Worm (Caenorhabditis elegans) whole organism, young adult: ENCODE data around the gene clc-26.
A peak's percentile ranks its signal among the peaks of the same experiment; 100 is the strongest.

Source experiments
- B0035.1 ChIP-seq: sonication (generic microtip); optimal IDR thresholded peaks from 2 replicates; lab custom pipeline; 2016; ENCODE audit warnings: missing genetic modification characterization, mild to moderate bottlenecking, missing compliant biosample characterization, missing genotype, missing genetic modification reagents
- F33H1.4 ChIP-seq: fragments of 200-800 bp; sonication (Bioruptor generic); IDR thresholded peaks from 2 replicates; pipeline ENCODE4 v1.3.6; 2022; ENCODE audit warnings: missing genetic modification reagents, missing genetic modification characterization, missing compliant biosample characterization
- F52B5.7 ChIP-seq: sonication (generic microtip); optimal IDR thresholded peaks from 2 replicates; lab custom pipeline; 2016; ENCODE audit warnings: mild to moderate bottlenecking, missing genetic modification characterization, missing compliant biosample characterization
- F57A8.1 ChIP-seq: fragments of 200-800 bp; sonication (Bioruptor generic); optimal IDR thresholded peaks from 2 replicates; lab custom pipeline; 2018; ENCODE audit warnings: mild to moderate bottlenecking, missing genetic modification characterization, moderate library complexity, missing compliant biosample characterization
- Y53G8AR.9 ChIP-seq: fragments of 200-800 bp; sonication (Bioruptor generic); conservative IDR thresholded peaks from 2 replicates; pipeline ENCODE4 v1.3.6; 2022; ENCODE audit warnings: missing genetic modification reagents, missing genetic modification characterization, missing compliant biosample characterization
- Y56A3A.18 ChIP-seq: fragments of 200-800 bp; sonication (Bioruptor generic); IDR thresholded peaks from 2 replicates; pipeline ENCODE4 v1.3.6; 2022; ENCODE audit warnings: missing genetic modification reagents, missing genetic modification characterization, missing compliant biosample characterization
- Y67H2A.10 ChIP-seq: fragments of 200-800 bp; sonication (Bioruptor generic); conservative IDR thresholded peaks from 2 replicates; pipeline ENCODE4 v1.3.6; 2022; ENCODE audit warnings: missing genetic modification reagents, missing genetic modification characterization, missing compliant biosample characterization
- aptf-3 ChIP-seq: fragments of 200-800 bp; sonication (Bioruptor generic); IDR thresholded peaks from 2 replicates; pipeline ENCODE4 v1.3.6; 2022; ENCODE audit warnings: missing genetic modification characterization, missing compliant biosample characterization
- ccch-3 ChIP-seq: fragments of 200-800 bp; sonication (Bioruptor generic); optimal IDR thresholded peaks from 2 replicates; lab custom pipeline; 2018; ENCODE audit warnings: mild to moderate bottlenecking, missing genetic modification characterization, missing compliant biosample characterization
- cebp-1 ChIP-seq, 2 experiments: fragments of 200-800 bp in 1 of 2; sonication (Bioruptor generic) in 1 of 2; sonication (generic microtip) in 1 of 2; IDR thresholded peaks in 1 of 2; optimal IDR thresholded peaks in 1 of 2; 2 replicates each; pipeline versions ENCODE4 v1.3.6 to Lab custom; 2017 to 2022; ENCODE audit warnings: missing compliant biosample characterization in 2 of 2, missing genetic modification characterization in 2 of 2, mild to moderate bottlenecking in 1 of 2, missing genetic modification reagents in 1 of 2, moderate library complexity in 1 of 2
- ceh-100 ChIP-seq: fragments of 200-800 bp; sonication (Bioruptor generic); IDR thresholded peaks from 2 replicates; pipeline ENCODE4 v1.3.6; 2022; ENCODE audit warnings: missing genetic modification reagents, missing genetic modification characterization, missing compliant biosample characterization
- ceh-40 ChIP-seq: fragments of 200-800 bp; sonication (Bioruptor generic); IDR thresholded peaks from 2 replicates; pipeline ENCODE4 v1.3.6; 2022; ENCODE audit warnings: missing genetic modification characterization, missing compliant biosample characterization
- ceh-79 ChIP-seq: sonication (generic microtip); optimal IDR thresholded peaks from 2 replicates; lab custom pipeline; 2017; ENCODE audit warnings: mild to moderate bottlenecking, missing genetic modification characterization, missing compliant biosample characterization
- dpl-1 ChIP-seq: fragments of 150-350 bp; optimal IDR thresholded peaks from 2 replicates; lab custom pipeline; 2014; ENCODE audit warnings: missing biosample characterization, missing genetic modification reagents, missing genetic modification characterization
- efl-1 ChIP-seq: fragments of 150-350 bp; optimal IDR thresholded peaks from 2 replicates; lab custom pipeline; 2014; ENCODE audit warnings: missing biosample characterization, missing genetic modification reagents, missing genetic modification characterization
- egrh-3 ChIP-seq: fragments of 200-800 bp; sonication (Bioruptor generic); IDR thresholded peaks from 2 replicates; pipeline ENCODE4 v1.3.6; 2022; ENCODE audit warnings: missing genetic modification reagents, missing genetic modification characterization, missing compliant biosample characterization
- gei-17 ChIP-seq: fragments of 200-800 bp; sonication (Bioruptor generic); optimal IDR thresholded peaks from 2 replicates; lab custom pipeline; 2018; ENCODE audit warnings: mild to moderate bottlenecking, missing genetic modification characterization, missing compliant biosample characterization
- hrde-1 ChIP-seq: sonication (generic microtip); optimal IDR thresholded peaks from 2 replicates; lab custom pipeline; 2016; ENCODE audit warnings: missing genetic modification characterization, mild to moderate bottlenecking, missing compliant biosample characterization, moderate library complexity, missing genotype, missing genetic modification reagents, borderline replicate concordance
- hsf-1 ChIP-seq: fragments of 200-800 bp; sonication (Bioruptor generic); IDR thresholded peaks from 2 replicates; pipeline ENCODE4 v1.3.6; 2022; ENCODE audit warnings: missing genetic modification reagents, missing genetic modification characterization, missing compliant biosample characterization
- let-607 ChIP-seq, 2 experiments: fragments of 200-800 bp in 1 of 2; sonication (Bioruptor generic) in 1 of 2; sonication (generic microtip) in 1 of 2; optimal IDR thresholded peaks; 2 replicates each; lab custom pipeline; 2016 to 2018; ENCODE audit warnings: mild to moderate bottlenecking in 2 of 2, missing compliant biosample characterization in 2 of 2, missing genetic modification characterization in 2 of 2, moderate library complexity in 2 of 2, missing genotype in 1 of 2
- lin-26 ChIP-seq: fragments of 200-800 bp; sonication (Bioruptor generic); IDR thresholded peaks from 2 replicates; pipeline ENCODE4 v1.3.6; 2022; ENCODE audit warnings: missing genetic modification reagents, missing genetic modification characterization, missing compliant biosample characterization
- lin-35 ChIP-seq, 3 experiments: fragments of 150-350 bp in 2 of 3; sonication (generic microtip) in 1 of 3; optimal IDR thresholded peaks; 2 replicates each; lab custom pipeline; 2014 to 2018; ENCODE audit warnings: missing biosample characterization in 3 of 3, missing genetic modification characterization in 3 of 3, missing genetic modification reagents in 3 of 3
- madf-10 ChIP-seq: sonication (generic microtip); optimal IDR thresholded peaks from 2 replicates; lab custom pipeline; 2016; ENCODE audit warnings: mild to moderate bottlenecking, missing genetic modification characterization, missing compliant biosample characterization
- madf-6 ChIP-seq: fragments of 200-800 bp; sonication (Bioruptor generic); IDR thresholded peaks from 2 replicates; pipeline ENCODE4 v1.3.6; 2022; ENCODE audit warnings: missing genetic modification reagents, missing genetic modification characterization, missing compliant biosample characterization
- mcd-1 ChIP-seq: fragments of 200-800 bp; sonication (Bioruptor generic); IDR thresholded peaks from 2 replicates; pipeline ENCODE4 v1.3.6; 2022; ENCODE audit warnings: missing genetic modification reagents, missing genetic modification characterization, missing compliant biosample characterization
- nfya-2 ChIP-seq: fragments of 200-800 bp; sonication (Bioruptor generic); IDR thresholded peaks from 2 replicates; pipeline ENCODE4 v1.3.6; 2022; ENCODE audit warnings: missing genetic modification reagents, missing genetic modification characterization, missing compliant biosample characterization
- nhr-27 ChIP-seq: fragments of 200-800 bp; sonication (Bioruptor generic); optimal IDR thresholded peaks from 2 replicates; lab custom pipeline; 2018; ENCODE audit warnings: mild to moderate bottlenecking, missing genetic modification characterization, moderate library complexity, missing compliant biosample characterization
- nhr-80 ChIP-seq: sonication (generic microtip); optimal IDR thresholded peaks from 2 replicates; lab custom pipeline; 2016; ENCODE audit warnings: missing genetic modification characterization, missing compliant biosample characterization
- nhr-90 ChIP-seq: sonication (generic microtip); optimal IDR thresholded peaks from 2 replicates; lab custom pipeline; 2016; ENCODE audit warnings: missing genotype, mild to moderate bottlenecking, missing genetic modification characterization, missing compliant biosample characterization
- rcor-1 ChIP-seq: fragments of 200-800 bp; sonication (Bioruptor generic); IDR thresholded peaks from 2 replicates; pipeline ENCODE4 v1.3.6; 2022; ENCODE audit warnings: missing genetic modification reagents, missing genetic modification characterization, missing compliant biosample characterization
- rpc-1 ChIP-seq, 2 experiments: fragments of 150-350 bp in 1 of 2; sonication (generic microtip) in 1 of 2; optimal IDR thresholded peaks; 2 replicates each; lab custom pipeline; 2014 to 2018; ENCODE audit warnings: missing biosample characterization in 1 of 2, missing genetic modification characterization in 1 of 2, missing genetic modification reagents in 1 of 2, missing genotype in 1 of 2
- sdz-38 ChIP-seq: sonication (generic microtip); optimal IDR thresholded peaks from 2 replicates; lab custom pipeline; 2016; ENCODE audit warnings: missing genotype, missing genetic modification characterization, missing compliant biosample characterization
- snpc-1.1 ChIP-seq: sonication (generic microtip); optimal IDR thresholded peaks from 2 replicates; lab custom pipeline; 2017; ENCODE audit warnings: missing genetic modification characterization, mild to moderate bottlenecking, missing compliant biosample characterization, antibody characterized with exemption, moderate library complexity, missing genotype, missing genetic modification reagents; ENCODE audit not compliant: insufficient read depth
- snpc-1.3 ChIP-seq: sonication (generic microtip); optimal IDR thresholded peaks from 2 replicates; lab custom pipeline; 2017; ENCODE audit warnings: missing genetic modification characterization, mild to moderate bottlenecking, missing compliant biosample characterization, antibody characterized with exemption, moderate library complexity, missing genotype, missing genetic modification reagents; ENCODE audit not compliant: insufficient read depth
- somi-1 ChIP-seq: fragments of 200-800 bp; sonication (Bioruptor generic); optimal IDR thresholded peaks from 2 replicates; lab custom pipeline; 2018; ENCODE audit warnings: mild to moderate bottlenecking, missing genetic modification characterization, missing compliant biosample characterization
- sptf-2 ChIP-seq: fragments of 200-800 bp; sonication (Bioruptor generic); optimal IDR thresholded peaks from 2 replicates; lab custom pipeline; 2018; ENCODE audit warnings: mild to moderate bottlenecking, missing genetic modification characterization, missing compliant biosample characterization
- zfh-2 ChIP-seq: fragments of 200-800 bp; sonication (Bioruptor generic); conservative IDR thresholded peaks from 2 replicates; pipeline ENCODE4 v1.3.6; 2022; ENCODE audit warnings: missing genetic modification reagents, missing genetic modification characterization, missing compliant biosample characterization
- ztf-18 ChIP-seq: sonication (generic microtip); optimal IDR thresholded peaks from 2 replicates; lab custom pipeline; 2016; ENCODE audit warnings: missing genotype, mild to moderate bottlenecking, missing genetic modification characterization, missing compliant biosample characterization
- ztf-26 ChIP-seq: sonication (generic microtip); optimal IDR thresholded peaks from 2 replicates; lab custom pipeline; 2017; ENCODE audit warnings: missing genetic modification characterization, missing compliant biosample characterization

clc-26 gene

DNA sequence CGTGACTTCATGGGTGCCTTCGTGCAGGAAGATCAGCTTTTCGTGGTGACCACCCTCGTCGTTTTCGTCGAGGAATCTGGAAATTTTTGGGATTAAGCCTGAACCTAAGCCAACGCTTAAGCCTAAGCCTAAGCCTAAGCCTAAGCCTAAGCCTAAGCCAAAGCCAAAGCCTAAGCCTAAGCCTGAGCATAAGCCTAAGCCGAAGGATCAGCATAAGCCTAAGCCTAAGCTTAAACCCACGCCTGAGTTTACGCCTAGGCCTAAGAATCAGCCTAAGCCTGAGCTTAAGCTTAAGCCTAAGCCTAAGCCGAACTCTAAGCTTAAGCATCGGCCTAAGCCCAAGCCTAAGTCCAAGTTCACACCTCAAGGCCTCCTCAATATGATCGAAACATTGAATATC is 21.4 kb upstream of the clc-26 start:
- TF ChIP-seq zfh-2 (GFP tag; lab: Robert Waterston, UW) (0 out of 2 replicates have a peak, but pooled peaks have one; percentile 21), Y56A3A.18 (GFP tag; lab: Robert Waterston, UW) (no peak)

DNA sequence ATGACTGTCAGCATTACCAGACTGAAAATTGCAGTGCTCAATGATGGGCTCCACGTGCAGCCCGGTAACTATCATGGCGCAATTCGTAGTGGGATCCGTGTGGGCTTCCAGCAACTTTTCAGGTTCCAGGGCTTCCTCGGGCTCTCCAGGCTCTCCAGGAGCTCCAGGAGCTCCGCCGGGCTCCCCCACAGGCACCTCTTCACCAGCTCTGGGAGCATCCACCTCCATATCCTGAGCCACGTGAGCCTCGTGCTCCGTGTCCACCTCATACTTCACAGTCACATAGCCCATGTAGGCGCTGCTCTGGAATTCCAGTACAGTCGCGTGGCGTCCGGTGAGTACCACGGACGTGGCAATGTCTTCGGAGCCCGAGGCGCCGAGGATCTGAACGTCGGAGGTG is 21.0 kb upstream of the clc-26 start:
- peak; percentile 85 for TF ChIP-seq egrh-3 (GFP tag; lab: Robert Waterston, UW)
- TF ChIP-seq zfh-2 (GFP tag; lab: Robert Waterston, UW), result peak; percentile 85
- TF ChIP-seq efl-1 (GFP tag; lab: Kevin White, UChicago), result no peak
- TF ChIP-seq F57A8.1 (GFP tag; lab: Kevin White, UChicago), result no peak

DNA sequence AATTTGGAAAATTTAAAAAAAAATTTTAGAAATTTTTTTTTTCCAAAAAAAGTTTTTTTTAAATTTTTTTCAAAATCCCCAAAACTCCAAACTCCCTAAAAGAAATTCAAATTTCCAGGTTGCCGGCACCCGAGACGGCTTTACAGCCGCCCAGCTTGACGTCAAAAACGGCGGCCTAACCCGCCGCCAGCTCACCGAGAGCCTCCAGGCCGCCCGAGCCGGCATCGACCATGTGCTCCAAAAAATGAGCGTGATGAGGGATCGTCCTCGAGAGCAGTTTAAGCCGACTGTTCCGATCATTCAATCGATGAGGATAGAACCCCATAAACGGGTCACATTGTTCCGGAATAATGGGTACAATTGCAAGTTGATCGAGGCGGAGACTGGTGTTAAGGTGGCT is 12.9 kb upstream of the clc-26 start:
- TF ChIP-seq sptf-2 (GFP tag; lab: Kevin White, UChicago) (no peak), lin-35 (GFP tag; optimal IDR thresholded peaks at IDR 0.05; lab: Kevin White, UChicago) (no peak), zfh-2 (GFP tag; lab: Robert Waterston, UW) (peak; percentile 76), egrh-3 (GFP tag; lab: Robert Waterston, UW) (peak; percentile 45; the same call in 1 of the 2 replicates), aptf-3 (GFP tag; lab: Robert Waterston, UW) (no peak)

DNA sequence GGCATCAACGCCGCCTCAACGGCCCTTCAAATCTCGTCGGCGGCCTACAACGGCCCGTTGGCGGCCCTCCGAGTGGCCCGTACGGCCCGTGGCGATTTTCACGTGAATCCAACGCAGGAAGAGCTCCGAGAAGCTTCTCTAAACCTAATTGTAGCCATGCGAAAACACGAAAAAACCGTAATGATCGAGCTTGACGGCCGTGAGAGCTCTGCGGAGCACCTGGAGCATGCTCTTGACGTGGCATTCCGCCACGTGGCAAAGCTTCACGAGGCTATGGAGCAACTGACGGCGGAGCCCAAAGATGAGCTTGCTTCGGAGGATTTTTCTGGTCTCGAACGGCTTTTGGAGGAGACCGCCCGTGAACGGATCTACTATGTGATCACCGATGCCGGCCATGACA is 9.2 kb upstream of the clc-26 start:
- TF ChIP-seq gei-17 (GFP tag; lab: Kevin White, UChicago), result no peak
- peak; percentile 75 for TF ChIP-seq zfh-2 (GFP tag; lab: Robert Waterston, UW)

DNA sequence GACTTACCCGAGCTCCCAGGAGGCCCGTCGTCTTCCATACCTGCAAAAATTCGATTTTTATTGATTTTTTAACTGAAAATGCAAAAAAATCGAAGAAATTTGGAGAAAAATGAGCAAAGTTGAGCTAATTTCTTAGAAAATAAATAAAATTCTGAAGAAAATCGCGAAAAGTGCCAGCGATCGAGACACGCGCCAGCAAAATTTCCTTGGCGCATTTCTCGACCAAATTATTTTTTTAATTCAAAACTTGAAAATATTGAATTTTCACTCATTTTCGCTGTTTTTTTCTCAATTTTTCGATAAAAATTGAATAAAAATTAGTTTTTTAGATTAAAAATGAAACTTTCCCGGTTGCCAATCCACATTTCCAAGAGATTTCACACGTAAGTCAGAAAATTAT is 6.3 kb upstream of the clc-26 start, which contains the start of the genes chin-1 and BE0003N10.1:
Gene chin-1, minus strand, starts transcription at position 40 of the 400 bp plus-strand sequence.
Gene BE0003N10.1, plus strand, starts transcription at position 320 of the 400 bp plus-strand sequence.
- TF ChIP-seq nfya-2 (GFP tag; lab: Robert Waterston, UW) (no peak), let-607 (tag; optimal IDR thresholded peaks at IDR 0.05; lab: Kevin White, UChicago) (no peak), lin-26 (no peak), ccch-3 (GFP tag; lab: Kevin White, UChicago) (no peak), madf-6 (GFP tag; lab: Robert Waterston, UW) (no peak), efl-1 (GFP tag; lab: Kevin White, UChicago) (no peak), Y53G8AR.9 (no peak), cebp-1 (GFP tag; IDR thresholded peaks at IDR 0.05; lab: Robert Waterston, UW) (no peak), cebp-1 (tag; optimal IDR thresholded peaks at IDR 0.05; lab: Kevin White, UChicago) (peak; percentile 31), ztf-26 (no peak), ceh-79 (tag; lab: Kevin White, UChicago) (no peak), rcor-1 (GFP tag; lab: Robert Waterston, UW) (no peak), ceh-100 (GFP tag; lab: Robert Waterston, UW) (no peak), mcd-1 (GFP tag; lab: Robert Waterston, UW) (peak; percentile 72), rpc-1 (optimal IDR thresholded peaks at IDR 0.05; lab: Kevin White, UChicago) (no peak), rpc-1 (tag; optimal IDR thresholded peaks at IDR 0.05; lab: Kevin White, UChicago) (no peak), F52B5.7 (no peak), somi-1 (GFP tag; lab: Kevin White, UChicago) (no peak), ceh-40 (GFP tag; lab: Robert Waterston, UW) (no peak), madf-10 (no peak), snpc-1.3 (no peak), nhr-27 (tag; lab: Kevin White, UChicago) (no peak), snpc-1.1 (tag; lab: Kevin White, UChicago) (no peak), hsf-1 (GFP tag; lab: Robert Waterston, UW) (no peak), Y67H2A.10 (no peak), nhr-90 (tag; lab: Kevin White, UChicago) (no peak), sdz-38 (tag; lab: Kevin White, UChicago) (no peak), F33H1.4 (GFP tag; lab: Robert Waterston, UW) (peak; percentile 41), dpl-1 (GFP tag; lab: Kevin White, UChicago) (no peak), ztf-18 (tag; lab: Kevin White, UChicago) (peak; percentile 92), B0035.1 (tag; lab: Kevin White, UChicago) (no peak), F57A8.1 (GFP tag; lab: Kevin White, UChicago) (no peak), nhr-80 (no peak), lin-35 (GFP tag; optimal IDR thresholded peaks at IDR 0.05; lab: Kevin White, UChicago) (peak in 1 of 3 experiments; percentile 35), hrde-1 (tag; lab: Kevin White, UChicago) (no peak)
